Fruit fly (Drosophila melanogaster) whole organism, embryonic: Measurements from ENCODE around the gene CG42269.

Source experiments
- ATbp ChIP-seq: fragments of 200-800 bp; sonication (Bioruptor generic); optimal IDR thresholded peaks from 2 replicates; lab custom pipeline; 2017; ENCODE audit warnings: missing biosample characterization, mild to moderate bottlenecking, missing genetic modification characterization, missing genetic modification reagents
- Antp ChIP-seq: fragments of 200-800 bp; sonication (Bioruptor generic); optimal IDR thresholded peaks from 3 replicates; lab custom pipeline; 2016; ENCODE audit warnings: missing biosample characterization, missing genetic modification characterization
- Asciz ChIP-seq: fragments of 200-800 bp; sonication (Bioruptor generic); optimal IDR thresholded peaks from 2 replicates; lab custom pipeline; 2017; ENCODE audit warnings: missing biosample characterization, mild to moderate bottlenecking, missing genetic modification characterization, missing genetic modification reagents
- B-H2 ChIP-seq: fragments of 200-800 bp; sonication (Bioruptor generic); optimal IDR thresholded peaks from 2 replicates; lab custom pipeline; 2018; ENCODE audit warnings: missing biosample characterization, mild to moderate bottlenecking, missing genetic modification characterization
- CG10147 ChIP-seq: fragments of 200-800 bp; sonication (Bioruptor generic); optimal IDR thresholded peaks from 2 replicates; lab custom pipeline; 2019; ENCODE audit warnings: missing biosample characterization, mild to moderate bottlenecking, missing genetic modification characterization, moderate library complexity
- CG10366 ChIP-seq: fragments of 200-800 bp; sonication (Bioruptor generic); IDR thresholded peaks from 2 replicates; pipeline ENCODE4 v1.3.6; 2022; ENCODE audit warnings: missing biosample characterization, missing genetic modification characterization
- CG10959 ChIP-seq: fragments of 200-800 bp; sonication (Bioruptor generic); IDR thresholded peaks from 2 replicates; pipeline ENCODE4 v1.3.6; 2022; ENCODE audit warnings: missing biosample characterization, missing genetic modification characterization
- CG15601 ChIP-seq: fragments of 200-800 bp; sonication (Bioruptor generic); optimal IDR thresholded peaks from 3 replicates; lab custom pipeline; 2019; ENCODE audit warnings: missing biosample characterization, mild to moderate bottlenecking, missing genetic modification characterization, moderate library complexity
- CG17385 ChIP-seq: fragments of 200-800 bp; sonication (Bioruptor generic); optimal IDR thresholded peaks from 3 replicates; lab custom pipeline; 2018; ENCODE audit warnings: missing biosample characterization, mild to moderate bottlenecking, missing genetic modification characterization
- CG2202 ChIP-seq: fragments of 200-800 bp; sonication (Bioruptor generic); optimal IDR thresholded peaks from 2 replicates; lab custom pipeline; 2018; ENCODE audit warnings: missing biosample characterization, mild to moderate bottlenecking, missing genetic modification characterization
- CG2712 ChIP-seq: fragments of 200-800 bp; optimal IDR thresholded peaks from 3 replicates; lab custom pipeline; 2019; ENCODE audit warnings: missing biosample characterization, mild to moderate bottlenecking, missing genetic modification characterization, moderate library complexity
- CG2889 ChIP-seq: fragments of 200-800 bp; sonication (Bioruptor generic); IDR thresholded peaks from 3 replicates; pipeline ENCODE4 v1.3.6; 2022; ENCODE audit warnings: missing biosample characterization, missing genetic modification characterization
- CG3065 ChIP-seq: fragments of 200-800 bp; sonication (Bioruptor generic); optimal IDR thresholded peaks from 2 replicates; lab custom pipeline; 2016; ENCODE audit warnings: missing biosample characterization, missing genetic modification characterization
- CG3163 ChIP-seq: fragments of 200-800 bp; sonication (Bioruptor generic); optimal IDR thresholded peaks from 3 replicates; lab custom pipeline; 2016; ENCODE audit warnings: missing biosample characterization, missing genetic modification characterization
- CG3838 ChIP-seq: fragments of 200-800 bp; sonication (Bioruptor generic); optimal IDR thresholded peaks from 3 replicates; lab custom pipeline; 2016; ENCODE audit warnings: missing biosample characterization, missing genetic modification characterization
- CG4820 ChIP-seq: fragments of 200-800 bp; sonication (Bioruptor generic); optimal IDR thresholded peaks from 3 replicates; lab custom pipeline; 2016; ENCODE audit warnings: missing biosample characterization, missing genetic modification characterization
- CG6254 ChIP-seq: fragments of 200-800 bp; sonication (Bioruptor generic); optimal IDR thresholded peaks from 3 replicates; lab custom pipeline; 2017; ENCODE audit warnings: mild to moderate bottlenecking, missing biosample characterization, missing genetic modification reagents, missing genetic modification characterization
- CG6654 ChIP-seq: fragments of 200-800 bp; sonication (Bioruptor generic); optimal IDR thresholded peaks from 2 replicates; lab custom pipeline; 2017; ENCODE audit warnings: missing biosample characterization, mild to moderate bottlenecking, missing genetic modification characterization
- CG7271 ChIP-seq: fragments of 200-800 bp; sonication (Bioruptor generic); optimal IDR thresholded peaks from 2 replicates; lab custom pipeline; 2018; ENCODE audit warnings: missing biosample characterization, mild to moderate bottlenecking, missing genetic modification characterization, moderate library complexity
- CG7372 ChIP-seq: fragments of 200-800 bp; sonication (Bioruptor generic); IDR thresholded peaks from 2 replicates; pipeline ENCODE4 v1.3.6; 2022; ENCODE audit warnings: missing biosample characterization, missing genetic modification characterization
- CG7987 ChIP-seq: fragments of 200-800 bp; sonication (Bioruptor generic); optimal IDR thresholded peaks from 2 replicates; lab custom pipeline; 2018; ENCODE audit warnings: missing biosample characterization, mild to moderate bottlenecking, missing genetic modification characterization, moderate library complexity
- D19A ChIP-seq: fragments of 200-800 bp; optimal IDR thresholded peaks from 3 replicates; lab custom pipeline; 2019; ENCODE audit warnings: missing biosample characterization, mild to moderate bottlenecking, missing genetic modification characterization, moderate library complexity
- D19B ChIP-seq: fragments of 200-800 bp; sonication (Bioruptor generic); optimal IDR thresholded peaks from 2 replicates; lab custom pipeline; 2017; ENCODE audit warnings: missing biosample characterization, mild to moderate bottlenecking, missing genetic modification characterization
- Dref ChIP-seq: fragments of 200-800 bp; sonication (Bioruptor generic); IDR thresholded peaks from 2 replicates; pipeline ENCODE4 v1.3.6; 2022; ENCODE audit warnings: missing biosample characterization, missing genetic modification characterization
- Eip74EF ChIP-seq, 2 experiments: fragments of 200-800 bp in 1 of 2; fragments of >200 bp in 1 of 2; sonication (Bioruptor generic) in 1 of 2; optimal IDR thresholded peaks; 2 replicates each; lab custom pipeline; 2017 to 2019; ENCODE audit warnings: missing biosample characterization in 2 of 2, missing genetic modification characterization in 2 of 2, mild to moderate bottlenecking in 1 of 2, moderate library complexity in 1 of 2
- Gug ChIP-seq: fragments of 200-800 bp; sonication (Bioruptor generic); IDR thresholded peaks from 4 replicates; pipeline ENCODE4 v1.3.6; 2022; ENCODE audit warnings: missing biosample characterization, missing genetic modification characterization
- H15 ChIP-seq: fragments of 200-800 bp; sonication (Bioruptor generic); IDR thresholded peaks from 3 replicates; pipeline ENCODE4 v1.3.6; 2022; ENCODE audit warnings: missing biosample characterization, missing genetic modification characterization
- Hr3 ChIP-seq: fragments of 200-800 bp; sonication (Bioruptor generic); optimal IDR thresholded peaks from 3 replicates; lab custom pipeline; 2016; ENCODE audit warnings: missing biosample characterization, missing genetic modification characterization
- Hr51 ChIP-seq, 2 experiments: fragments of 200-800 bp; sonication (Bioruptor generic); optimal IDR thresholded peaks; 2 replicates in 1 of 2; 3 replicates in 1 of 2; lab custom pipeline; 2016 to 2018; ENCODE audit warnings: missing biosample characterization in 2 of 2, missing genetic modification characterization in 2 of 2, mild to moderate bottlenecking in 1 of 2, moderate library complexity in 1 of 2
- NC2β ChIP-seq: fragments of 200-800 bp; sonication (Bioruptor generic); optimal IDR thresholded peaks from 2 replicates; lab custom pipeline; 2016; ENCODE audit warnings: missing biosample characterization, missing genetic modification characterization
- NFAT ChIP-seq: fragments of 200-800 bp; sonication (Bioruptor generic); IDR thresholded peaks from 2 replicates; pipeline ENCODE4 v1.3.6; 2022; ENCODE audit warnings: missing biosample characterization, missing genetic modification characterization
- NK7.1 ChIP-seq: fragments of 200-800 bp; sonication (Bioruptor generic); optimal IDR thresholded peaks from 3 replicates; lab custom pipeline; 2016; ENCODE audit warnings: missing biosample characterization, missing genetic modification characterization
- Neu2 ChIP-seq: fragments of 200-800 bp; sonication (Bioruptor generic); optimal IDR thresholded peaks from 3 replicates; lab custom pipeline; 2016; ENCODE audit warnings: missing biosample characterization, missing genetic modification characterization, borderline replicate concordance
- Oaz ChIP-seq: fragments of 200-800 bp; sonication (Bioruptor generic); IDR thresholded peaks from 2 replicates; pipeline ENCODE4 v1.3.6; 2022; ENCODE audit warnings: missing biosample characterization, missing genetic modification characterization
- abd-A ChIP-seq: fragments of 200-800 bp; sonication (Bioruptor generic); optimal IDR thresholded peaks from 3 replicates; lab custom pipeline; 2019; ENCODE audit warnings: missing biosample characterization, mild to moderate bottlenecking, missing genetic modification characterization, moderate library complexity
- bigmax ChIP-seq: fragments of 200-800 bp; sonication (Bioruptor generic); optimal IDR thresholded peaks from 2 replicates; lab custom pipeline; 2018; ENCODE audit warnings: missing biosample characterization, mild to moderate bottlenecking, missing genetic modification characterization
- cas ChIP-seq: fragments of 200-800 bp; sonication (Bioruptor generic); IDR thresholded peaks from 2 replicates; pipeline ENCODE4 v1.3.6; 2022; ENCODE audit warnings: missing biosample characterization, missing genetic modification characterization
- corto ChIP-seq: fragments of 200-800 bp; sonication (Bioruptor generic); optimal IDR thresholded peaks from 2 replicates; lab custom pipeline; 2016; ENCODE audit warnings: missing biosample characterization, mild to moderate bottlenecking, missing genetic modification characterization, moderate library complexity
- fu2 ChIP-seq: fragments of 200-800 bp; sonication (Bioruptor generic); optimal IDR thresholded peaks from 2 replicates; lab custom pipeline; 2016; ENCODE audit warnings: missing biosample characterization, missing genetic modification characterization
- gce ChIP-seq: fragments of 200-800 bp; sonication (Bioruptor generic); IDR thresholded peaks from 3 replicates; pipeline ENCODE4 v1.3.6; 2022; ENCODE audit warnings: missing biosample characterization, missing genetic modification characterization
- gsb-n ChIP-seq: fragments of 200-800 bp; sonication (Bioruptor generic); optimal IDR thresholded peaks from 3 replicates; lab custom pipeline; 2018; ENCODE audit warnings: missing biosample characterization, mild to moderate bottlenecking, missing genetic modification characterization
- hkb ChIP-seq, 2 experiments: fragments of 200-800 bp in 1 of 2; fragments of >200 bp in 1 of 2; sonication (Bioruptor generic) in 1 of 2; IDR thresholded peaks in 1 of 2; optimal IDR thresholded peaks in 1 of 2; 2 replicates each; pipeline versions ENCODE4 v1.3.6 to Lab custom; 2017 to 2022; ENCODE audit warnings: missing biosample characterization in 1 of 2, missing genetic modification characterization in 1 of 2
- jumu ChIP-seq: fragments of 200-800 bp; sonication (Bioruptor generic); optimal IDR thresholded peaks from 3 replicates; lab custom pipeline; 2016; ENCODE audit warnings: missing biosample characterization, missing genetic modification characterization
- lbe ChIP-seq: fragments of 200-800 bp; sonication (Bioruptor generic); optimal IDR thresholded peaks from 2 replicates; lab custom pipeline; 2016; ENCODE audit warnings: missing biosample characterization, mild to moderate bottlenecking, missing genetic modification characterization
- luna ChIP-seq: fragments of 200-800 bp; sonication (Bioruptor generic); optimal IDR thresholded peaks from 2 replicates; lab custom pipeline; 2016; ENCODE audit warnings: missing biosample characterization, missing genetic modification characterization
- pnt ChIP-seq: fragments of 200-800 bp; sonication (Bioruptor generic); optimal IDR thresholded peaks from 3 replicates; lab custom pipeline; 2016; ENCODE audit warnings: missing biosample characterization, missing genetic modification characterization
- sc ChIP-seq, 3 experiments: fragments of >200 bp in 2 of 3; fragments of 200-800 bp in 1 of 3; sonication (Bioruptor generic) in 1 of 3; optimal IDR thresholded peaks; 2 replicates in 2 of 3; 3 replicates in 1 of 3; lab custom pipeline; 2017; ENCODE audit warnings: mild to moderate bottlenecking in 1 of 3, missing biosample characterization in 1 of 3, missing genetic modification characterization in 1 of 3, missing genetic modification reagents in 1 of 3
- usp ChIP-seq: fragments of >200 bp; optimal IDR thresholded peaks from 2 replicates; lab custom pipeline; 2017; ENCODE audit warnings: missing biosample characterization, missing genetic modification characterization
- zen ChIP-seq: fragments of 200-800 bp; sonication (Bioruptor generic); optimal IDR thresholded peaks from 3 replicates; lab custom pipeline; 2018; ENCODE audit warnings: missing biosample characterization, mild to moderate bottlenecking, missing genetic modification characterization, moderate library complexity
- zfh2 ChIP-seq: fragments of 200-800 bp; sonication (Bioruptor generic); optimal IDR thresholded peaks from 2 replicates; lab custom pipeline; 2016; ENCODE audit warnings: missing biosample characterization, missing genetic modification characterization

The CG42269 gene

dm6 chr3L:6085988-6086387 is 19.9 kb downstream of the CG42269 start (continued):
- TF ChIP-seq Asciz (GFP tag; lab: Kevin White, UChicago) (no peak), CG10959 (GFP tag; lab: Robert Waterston, UW) (no peak), zfh2 (peak; percentile 13), CG6254 (GFP tag; lab: Kevin White, UChicago) (no peak), CG17385 (peak; percentile 10), D19A (tag; lab: Kevin White, UChicago) (no peak), jumu (GFP tag; lab: Kevin White, UChicago) (peak; percentile 24), NFAT (GFP tag; lab: Robert Waterston, UW) (no peak), CG3838 (GFP tag; lab: Kevin White, UChicago) (no peak), Dref (GFP tag; lab: Robert Waterston, UW) (no peak), ATbp (GFP tag; lab: Kevin White, UChicago) (peak; percentile 27), CG7271 (no peak), Antp (peak; percentile 7), CG7372 (GFP tag; lab: Robert Waterston, UW) (no peak), Oaz (GFP tag; lab: Robert Waterston, UW) (no peak), CG10366 (GFP tag; lab: Robert Waterston, UW) (0 out of 2 replicates have a peak, but pooled peaks have one; percentile 8), CG6654 (no peak), hkb (optimal IDR thresholded peaks at IDR 0.05; lab: Kevin White, UChicago) (no peak), hkb (GFP tag; IDR thresholded peaks at IDR 0.05; lab: Robert Waterston, UW) (no peak), gsb-n (tag; lab: Kevin White, UChicago) (no peak), CG4820 (no peak), CG3163 (GFP tag; lab: Kevin White, UChicago) (no peak), Neu2 (GFP tag; lab: Kevin White, UChicago) (no peak), gce (no peak), sc (optimal IDR thresholded peaks at IDR 0.05; lab: Kevin White, UChicago) (no peak), sc (GFP tag; optimal IDR thresholded peaks at IDR 0.05; lab: Kevin White, UChicago) (no peak), Hr3 (peak; percentile 14), H15 (GFP tag; lab: Robert Waterston, UW) (no peak), D19B (GFP tag; lab: Kevin White, UChicago) (no peak), cas (GFP tag; lab: Robert Waterston, UW) (no peak), luna (GFP tag; lab: Kevin White, UChicago) (no peak), bigmax (GFP tag; lab: Kevin White, UChicago) (no peak), CG2202 (no peak), fu2 (GFP tag; lab: Kevin White, UChicago) (no peak), NC2β (GFP tag; lab: Kevin White, UChicago) (no peak), NK7.1 (GFP tag; lab: Kevin White, UChicago) (no peak), lbe (GFP tag; lab: Kevin White, UChicago) (no peak), usp (GFP tag; lab: Kevin White, UChicago) (no peak), CG7987 (GFP tag; lab: Kevin White, UChicago) (no peak), zen (tag; lab: Kevin White, UChicago) (no peak), Eip74EF (GFP tag; optimal IDR thresholded peaks at IDR 0.05; lab: Kevin White, UChicago) (no peak), abd-A (no peak), corto (GFP tag; lab: Kevin White, UChicago) (no peak), CG2712 (peak; percentile 15), Gug (0 out of 4 replicates have a peak, but pooled peaks have one; percentile 17), pnt (peak; percentile 12), B-H2 (GFP tag; lab: Kevin White, UChicago) (no peak), CG15601 (tag; lab: Kevin White, UChicago) (no peak), Hr51 (GFP tag; optimal IDR thresholded peaks at IDR 0.05; lab: Kevin White, UChicago) (peak in 1 of 2 experiments; percentile 34), CG2889 (0 out of 3 replicates have a peak, but pooled peaks have one; percentile 33), CG3065 (GFP tag; lab: Kevin White, UChicago) (no peak), CG10147 (no peak)
